Fruit fly (Drosophila melanogaster) whole organism, wandering third instar larva: ENCODE results near the gene CG14207.

Experiments used
- Vsx2 ChIP-seq: fragments of 200-300, 225-300 bp; sonication (Bioruptor generic); optimal IDR thresholded peaks from 2 replicates; lab custom pipeline; 2018; ENCODE audit warnings: missing biosample characterization, missing genetic modification characterization; ENCODE audit not compliant: partially characterized antibody
- dsf ChIP-seq: sonication (Bioruptor generic); optimal IDR thresholded peaks from 2 replicates; lab custom pipeline; 2016; ENCODE audit warnings: missing biosample characterization, missing genetic modification characterization, borderline replicate concordance
- fru ChIP-seq: fragments of 200-800 bp; sonication (Bioruptor generic); optimal IDR thresholded peaks from 3 replicates; lab custom pipeline; 2016; ENCODE audit warnings: missing biosample characterization, mild to moderate bottlenecking, missing genetic modification characterization
- pan ChIP-seq: fragments of >200 bp; optimal IDR thresholded peaks from 2 replicates; lab custom pipeline; 2017
- psq ChIP-seq: fragments of 200-800 bp; sonication (Bioruptor generic); optimal IDR thresholded peaks from 3 replicates; lab custom pipeline; 2017; ENCODE audit warnings: missing biosample characterization, mild to moderate bottlenecking, missing genetic modification characterization, moderate library complexity
- usp ChIP-seq: fragments of >200 bp; optimal IDR thresholded peaks from 2 replicates; lab custom pipeline; 2017; ENCODE audit warnings: missing biosample characterization, missing genetic modification characterization

- no peak for TF ChIP-seq usp
- TF ChIP-seq pan = no peak
- no peak for TF ChIP-seq fru
- no peak for TF ChIP-seq psq (GFP tag; lab: Kevin White, UChicago)
- no peak for TF ChIP-seq dsf
- no peak for TF ChIP-seq Vsx2 (GFP tag; lab: Kevin White, UChicago)
Measured at dm6 chrX:19590579-19590978, 14.4 kb upstream of the CG14207 start.
